Fruit fly (Drosophila melanogaster): Measurements from ENCODE around the gene CG11178.

DNA sequence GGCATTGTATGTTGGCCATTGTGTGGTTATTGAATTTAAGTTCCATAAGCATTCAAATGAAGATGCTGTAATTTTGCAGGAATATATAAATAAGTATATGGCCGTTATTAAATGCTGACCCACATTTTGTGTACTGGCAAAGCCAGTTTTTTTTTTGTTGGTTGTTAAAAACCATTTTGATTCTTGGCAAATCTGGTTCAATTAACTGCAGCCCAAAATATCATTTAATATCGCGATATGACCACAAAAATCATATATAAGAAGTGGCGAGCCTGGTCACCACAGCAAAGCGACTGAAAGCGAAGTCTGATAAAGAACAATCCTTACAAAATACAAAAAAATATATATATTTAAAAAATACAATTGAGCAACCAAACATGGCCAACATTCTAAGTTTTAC lies 49.3 kb upstream of the CG11178 start, which contains the start of gene CG32631:
- TF ChIP-seq CG8159 (tag; optimal IDR thresholded peaks at IDR 0.05) (no peak), fd96Ca (GFP tag; IDR thresholded peaks at IDR 0.05) (no peak), CG15710 (tag; optimal IDR thresholded peaks at IDR 0.05) (no peak), gl (tag; optimal IDR thresholded peaks at IDR 0.05) (no peak), D1 (tag; optimal IDR thresholded peaks at IDR 0.05) (no peak), Snoo (tag; optimal IDR thresholded peaks at IDR 0.05) (no peak), CG13204 (GFP tag; optimal IDR thresholded peaks at IDR 0.05) (no peak), CG8301 (tag; optimal IDR thresholded peaks at IDR 0.05) (no peak), CG17806 (tag; optimal IDR thresholded peaks at IDR 0.05) (no peak), rn (GFP tag; IDR thresholded peaks at IDR 0.05) (no peak), Pif1B (GFP tag; optimal IDR thresholded peaks at IDR 0.05) (no peak)
